Fruit fly (Drosophila melanogaster): Measurements from ENCODE around the gene Mtr4.

- TF ChIP-seq CG6854 (GFP tag; optimal IDR thresholded peaks at IDR 0.05) (no peak), prd (optimal IDR thresholded peaks at IDR 0.05) (no peak), prd (GFP tag; IDR thresholded peaks at IDR 0.05) (no peak), CG10267 (tag; optimal IDR thresholded peaks at IDR 0.05) (peak; percentile 92), CG13296 (GFP tag; optimal IDR thresholded peaks at IDR 0.05) (no peak), Dad (GFP tag; optimal IDR thresholded peaks at IDR 0.05) (no peak), CG33557 (GFP tag; optimal IDR thresholded peaks at IDR 0.05) (no peak)
These were observed 12.0 kb downstream of the Mtr4 start, which contains the start of gene CG3793 for dm6 chr2L:15764029-15764428.
